Fruit fly (Drosophila melanogaster) whole organism, pupa: Measurements from ENCODE around the gene grnd.

ENCODE experiments used
- CG10348 ChIP-seq: fragments of 200-800 bp; sonication (Bioruptor generic); IDR thresholded peaks from 2 replicates; pipeline ENCODE4 v1.3.6; 2022; ENCODE audit warnings: missing biosample characterization, missing genetic modification characterization
- CG9948 ChIP-seq: fragments of 200-800 bp; sonication (Bioruptor generic); optimal IDR thresholded peaks from 2 replicates; lab custom pipeline; 2018; ENCODE audit warnings: missing biosample characterization, mild to moderate bottlenecking, missing genetic modification characterization, moderate library complexity
- D1 ChIP-seq: fragments of 200-800 bp; sonication (Bioruptor generic); optimal IDR thresholded peaks from 2 replicates; lab custom pipeline; 2018; ENCODE audit warnings: missing biosample characterization, mild to moderate bottlenecking, missing genetic modification characterization, moderate library complexity

DNA sequence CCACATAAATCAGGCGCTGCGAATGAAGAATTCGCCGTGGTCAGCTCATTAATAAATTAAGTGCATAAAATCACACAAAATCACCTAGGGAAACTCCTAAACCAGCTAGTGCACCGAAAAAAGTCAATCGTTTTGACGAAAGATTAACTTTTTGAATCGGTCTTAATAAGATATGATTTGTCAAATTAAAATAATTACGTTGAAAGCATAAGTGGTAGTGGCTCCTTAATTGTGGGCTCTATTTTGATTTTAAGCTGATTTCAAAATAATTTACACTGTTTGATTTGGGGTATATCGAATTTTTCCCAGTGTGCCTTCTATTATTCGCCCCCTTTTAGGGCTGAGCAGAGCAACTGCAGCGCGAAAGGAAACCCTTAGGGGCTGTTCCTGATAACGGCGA lies 20.3 kb downstream of the grnd start:
- no peak for TF ChIP-seq CG9948 (tag; lab: Kevin White, UChicago)
- no peak for TF ChIP-seq CG10348 (GFP tag; lab: Robert Waterston, UW)
- no peak for TF ChIP-seq D1 (tag; lab: Kevin White, UChicago)
